Worm (Caenorhabditis elegans) whole organism, mixed stage, embryonic: ENCODE data around the gene eak-7.

ENCODE experiments used
- M03D4.4 ChIP-seq: sonication (generic microtip); optimal IDR thresholded peaks from 2 replicates; lab custom pipeline; 2017; ENCODE audit warnings: mild to moderate bottlenecking, missing genetic modification characterization, missing compliant biosample characterization
- bed-3 ChIP-seq: fragments of 200-800 bp; sonication (Bioruptor generic); optimal IDR thresholded peaks from 3 replicates; lab custom pipeline; 2018; ENCODE audit warnings: mild to moderate bottlenecking, missing genetic modification characterization, moderate library complexity, missing compliant biosample characterization
- blmp-1 ChIP-seq: fragments of 150-350 bp; optimal IDR thresholded peaks from 2 replicates; lab custom pipeline; 2014; ENCODE audit warnings: missing biosample characterization, missing genetic modification characterization
- ceh-39 ChIP-seq: fragments of 150-350 bp; optimal IDR thresholded peaks from 2 replicates; lab custom pipeline; 2014; ENCODE audit warnings: missing biosample characterization, missing genetic modification characterization
- ceh-43 ChIP-seq: fragments of 200-800 bp; sonication (Bioruptor generic); optimal IDR thresholded peaks from 2 replicates; lab custom pipeline; 2018; ENCODE audit warnings: mild to moderate bottlenecking, missing genetic modification characterization, moderate library complexity, missing compliant biosample characterization
- ceh-83 ChIP-seq: fragments of 200-800 bp; sonication (Bioruptor generic); optimal IDR thresholded peaks from 2 replicates; lab custom pipeline; 2018; ENCODE audit warnings: mild to moderate bottlenecking, missing genetic modification characterization, missing compliant biosample characterization
- ces-1 ChIP-seq: fragments of 150-350 bp; optimal IDR thresholded peaks from 2 replicates; lab custom pipeline; 2014; ENCODE audit warnings: missing biosample characterization, missing genetic modification reagents, missing genetic modification characterization
- cnd-1 ChIP-seq: fragments of 200-800 bp; sonication (Bioruptor generic); optimal IDR thresholded peaks from 2 replicates; lab custom pipeline; 2018; ENCODE audit warnings: mild to moderate bottlenecking, missing genetic modification characterization, missing compliant biosample characterization
- drap-1 ChIP-seq: fragments of 200-800 bp; sonication (Bioruptor generic); optimal IDR thresholded peaks from 3 replicates; lab custom pipeline; 2018; ENCODE audit warnings: mild to moderate bottlenecking, missing genetic modification characterization, missing compliant biosample characterization
- elt-3 ChIP-seq: fragments of 150-350 bp; optimal IDR thresholded peaks from 2 replicates; lab custom pipeline; 2014; ENCODE audit warnings: missing biosample characterization, missing genetic modification characterization
- flh-1 ChIP-seq: fragments of 200-800 bp; sonication (Bioruptor generic); optimal IDR thresholded peaks from 2 replicates; lab custom pipeline; 2018; ENCODE audit warnings: mild to moderate bottlenecking, missing genetic modification characterization, moderate library complexity, missing compliant biosample characterization
- ham-2 ChIP-seq: fragments of 200-800 bp; sonication (Bioruptor generic); optimal IDR thresholded peaks from 2 replicates; lab custom pipeline; 2018; ENCODE audit warnings: mild to moderate bottlenecking, missing genetic modification characterization, missing compliant biosample characterization
- hlh-1 ChIP-seq: fragments of 150-350 bp; optimal IDR thresholded peaks from 2 replicates; lab custom pipeline; 2014; ENCODE audit warnings: missing biosample characterization, missing genetic modification reagents, missing genetic modification characterization
- lin-13 ChIP-seq: fragments of 150-350 bp; optimal IDR thresholded peaks from 2 replicates; lab custom pipeline; 2014; ENCODE audit warnings: missing biosample characterization, missing genetic modification characterization
- lin-32 ChIP-seq: fragments of 200-800 bp; sonication (Bioruptor generic); optimal IDR thresholded peaks from 2 replicates; lab custom pipeline; 2018; ENCODE audit warnings: mild to moderate bottlenecking, missing genetic modification characterization, missing compliant biosample characterization
- lsy-2 ChIP-seq: fragments of 150-350 bp; optimal IDR thresholded peaks from 2 replicates; lab custom pipeline; 2014; ENCODE audit warnings: missing biosample characterization, missing genetic modification characterization
- mab-5 ChIP-seq: fragments of 150-350 bp; optimal IDR thresholded peaks from 2 replicates; lab custom pipeline; 2014; ENCODE audit warnings: missing biosample characterization, missing genetic modification characterization
- mep-1 ChIP-seq: fragments of 150-350 bp; optimal IDR thresholded peaks from 2 replicates; lab custom pipeline; 2017; ENCODE audit warnings: missing biosample characterization, missing genetic modification reagents, missing genetic modification characterization, inconsistent platforms
- mls-2 ChIP-seq: sonication (generic microtip); optimal IDR thresholded peaks from 2 replicates; lab custom pipeline; 2016; ENCODE audit warnings: mild to moderate bottlenecking, missing genetic modification characterization, moderate library complexity, missing compliant biosample characterization
- nhr-12 ChIP-seq: fragments of 150-350 bp; optimal IDR thresholded peaks from 2 replicates; lab custom pipeline; 2014; ENCODE audit warnings: missing biosample characterization, missing genetic modification characterization
- nhr-2 ChIP-seq: fragments of 150-350 bp; optimal IDR thresholded peaks from 2 replicates; lab custom pipeline; 2014; ENCODE audit warnings: missing biosample characterization, missing genetic modification characterization
- nhr-237 ChIP-seq: fragments of 150-350 bp; optimal IDR thresholded peaks from 2 replicates; lab custom pipeline; 2014; ENCODE audit warnings: missing biosample characterization, missing genetic modification characterization
- nhr-28 ChIP-seq: fragments of 150-350 bp; optimal IDR thresholded peaks from 2 replicates; lab custom pipeline; 2014; ENCODE audit warnings: missing biosample characterization, missing genetic modification characterization
- nhr-76 ChIP-seq: sonication (generic microtip); optimal IDR thresholded peaks from 2 replicates; lab custom pipeline; 2017; ENCODE audit warnings: missing biosample characterization, missing genetic modification characterization
- pha-4 ChIP-seq: fragments of 150-350 bp; optimal IDR thresholded peaks from 2 replicates; lab custom pipeline; 2018; ENCODE audit warnings: missing biosample characterization, missing genetic modification reagents, missing genetic modification characterization
- sem-2 ChIP-seq: fragments of 200-800 bp; sonication (Bioruptor generic); optimal IDR thresholded peaks from 2 replicates; lab custom pipeline; 2018; ENCODE audit warnings: mild to moderate bottlenecking, missing genetic modification characterization, missing compliant biosample characterization
- snpc-4 ChIP-seq: fragments of 150-350 bp; optimal IDR thresholded peaks from 2 replicates; lab custom pipeline; 2014; ENCODE audit warnings: missing biosample characterization, missing genetic modification characterization
- sptf-1 ChIP-seq: sonication (generic microtip); optimal IDR thresholded peaks from 2 replicates; lab custom pipeline; 2017; ENCODE audit warnings: mild to moderate bottlenecking, missing genetic modification characterization, moderate library complexity, missing compliant biosample characterization
- tbx-8 ChIP-seq: fragments of 200-800 bp; sonication (Bioruptor generic); optimal IDR thresholded peaks from 2 replicates; lab custom pipeline; 2018; ENCODE audit warnings: mild to moderate bottlenecking, missing genetic modification characterization, moderate library complexity, missing compliant biosample characterization
- unc-120 ChIP-seq: sonication (generic microtip); optimal IDR thresholded peaks from 2 replicates; lab custom pipeline; 2017; ENCODE audit warnings: missing genetic modification characterization, missing compliant biosample characterization; ENCODE audit not compliant: poor library complexity, severe bottlenecking
- unc-39 ChIP-seq: fragments of 150-350 bp; optimal IDR thresholded peaks from 2 replicates; lab custom pipeline; 2014; ENCODE audit warnings: missing biosample characterization, missing genetic modification characterization
- unc-62 ChIP-seq: fragments of 150-350 bp; optimal IDR thresholded peaks from 2 replicates; lab custom pipeline; 2014; ENCODE audit warnings: missing biosample characterization, missing genetic modification reagents, missing genetic modification characterization
- zip-8 ChIP-seq: fragments of 150-350 bp; optimal IDR thresholded peaks from 2 replicates; lab custom pipeline; 2014; ENCODE audit warnings: missing biosample characterization, missing genetic modification characterization

Gene eak-7

ce11 chrIV:12545902-12546301, 19.9 kb downstream of the eak-7 start:
- TF ChIP-seq bed-3 (no peak), sptf-1 (no peak), tbx-8 (GFP tag; lab: Kevin White, UChicago) (no peak), nhr-28 (tag; lab: Kevin White, UChicago) (no peak), unc-62 (GFP tag; lab: Kevin White, UChicago) (no peak), blmp-1 (tag; lab: Kevin White, UChicago) (no peak), unc-120 (tag; lab: Kevin White, UChicago) (no peak), nhr-12 (tag; lab: Kevin White, UChicago) (no peak), mls-2 (tag; lab: Kevin White, UChicago) (peak; percentile 46), lsy-2 (no peak), lin-13 (tag; lab: Kevin White, UChicago) (no peak), M03D4.4 (tag; lab: Kevin White, UChicago) (no peak), snpc-4 (tag; lab: Kevin White, UChicago) (no peak), elt-3 (tag; lab: Kevin White, UChicago) (no peak), ceh-43 (GFP tag; lab: Kevin White, UChicago) (peak; percentile 47), ham-2 (GFP tag; lab: Kevin White, UChicago) (no peak), nhr-2 (tag; lab: Kevin White, UChicago) (no peak), sem-2 (GFP tag; lab: Kevin White, UChicago) (no peak), nhr-237 (tag; lab: Kevin White, UChicago) (no peak), ces-1 (GFP tag; lab: Kevin White, UChicago) (no peak), cnd-1 (tag; lab: Kevin White, UChicago) (peak; percentile 58), zip-8 (tag; lab: Kevin White, UChicago) (peak; percentile 97), ceh-39 (no peak), flh-1 (no peak), drap-1 (GFP tag; lab: Kevin White, UChicago) (no peak), ceh-83 (GFP tag; lab: Kevin White, UChicago) (peak; percentile 44), hlh-1 (no peak), lin-32 (GFP tag; lab: Kevin White, UChicago) (no peak), mab-5 (tag; lab: Kevin White, UChicago) (no peak), mep-1 (tag; lab: Kevin White, UChicago) (no peak), nhr-76 (no peak)

DNA sequence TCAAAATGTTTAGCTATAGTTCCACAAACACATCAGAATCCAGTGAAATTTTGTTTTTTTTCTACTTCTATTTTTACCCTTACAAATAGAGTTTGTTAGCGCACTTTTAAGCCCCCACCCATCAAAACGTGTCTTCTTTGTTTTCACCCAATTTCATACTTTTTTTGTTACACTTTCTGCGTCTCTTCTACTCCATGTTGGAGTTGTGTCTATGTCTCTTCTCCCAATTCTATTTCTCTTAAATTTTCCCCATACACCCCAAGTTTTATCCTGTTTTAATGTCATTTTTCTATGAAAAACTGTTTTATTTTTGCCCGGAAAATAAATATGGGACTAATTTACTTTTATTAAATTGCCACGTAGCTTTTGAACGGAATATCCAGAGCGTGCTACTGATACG, 20.4 kb downstream of the eak-7 start:
- TF ChIP-seq mab-5 (tag; lab: Kevin White, UChicago) (no peak), ces-1 (GFP tag; lab: Kevin White, UChicago) (peak; percentile 57)

DNA sequence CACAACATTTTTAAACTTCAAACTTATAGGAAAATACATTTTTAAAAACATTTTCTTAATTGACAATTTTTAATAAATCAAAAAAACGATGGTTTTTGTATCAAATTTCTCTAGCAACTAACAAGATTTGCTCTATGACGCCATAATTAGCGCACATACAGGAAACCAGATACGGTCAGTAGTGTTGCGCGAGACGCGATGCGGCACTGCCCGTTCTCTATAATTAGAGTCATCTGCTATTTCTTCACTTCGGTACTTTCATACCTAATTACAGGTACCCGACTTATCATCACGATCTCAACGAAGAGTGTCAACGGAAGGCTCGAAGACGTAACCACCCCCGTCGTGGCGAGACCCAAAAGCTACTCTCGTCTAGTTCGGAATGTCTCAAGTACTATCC, 21.2 kb downstream of the eak-7 start:
- TF ChIP-seq nhr-2 (tag; lab: Kevin White, UChicago) (peak; percentile 66), zip-8 (tag; lab: Kevin White, UChicago) (peak; percentile 30), ceh-43 (GFP tag; lab: Kevin White, UChicago) (peak; percentile 39), pha-4 (tag; lab: Kevin White, UChicago) (no peak)

DNA sequence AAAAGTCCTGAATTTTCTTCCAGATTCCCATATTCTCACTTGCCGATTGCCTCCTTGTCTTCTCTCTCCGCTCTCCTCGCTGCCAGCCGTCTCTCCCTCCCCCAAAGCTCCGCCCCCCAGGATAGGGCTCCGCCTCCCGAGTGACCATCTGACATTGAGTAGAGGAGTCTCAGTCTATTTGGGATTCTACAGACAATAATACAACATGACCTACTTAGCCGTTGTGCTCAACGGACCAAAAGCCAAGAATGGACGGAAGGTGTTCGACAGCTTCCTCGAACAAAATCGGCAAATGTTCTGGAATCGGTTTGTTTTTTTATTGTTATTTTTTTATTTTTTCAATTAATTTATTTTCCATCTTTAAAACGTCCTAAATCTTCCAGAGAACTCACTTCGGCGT, 23.8 kb downstream of the eak-7 start, which contains the start of gene ham-1:
TSS of gene ham-1 (plus strand) at position 173 of the 400 bp plus-strand sequence.
- TF ChIP-seq lsy-2 (no peak), unc-39 (tag; lab: Kevin White, UChicago) (no peak), zip-8 (tag; lab: Kevin White, UChicago) (no peak), elt-3 (tag; lab: Kevin White, UChicago) (no peak), flh-1 (no peak), sem-2 (GFP tag; lab: Kevin White, UChicago) (no peak), mab-5 (tag; lab: Kevin White, UChicago) (no peak), blmp-1 (tag; lab: Kevin White, UChicago) (no peak), tbx-8 (GFP tag; lab: Kevin White, UChicago) (no peak), nhr-76 (no peak), drap-1 (GFP tag; lab: Kevin White, UChicago) (no peak), ces-1 (GFP tag; lab: Kevin White, UChicago) (no peak), bed-3 (no peak), lin-13 (tag; lab: Kevin White, UChicago) (no peak), mep-1 (tag; lab: Kevin White, UChicago) (no peak), nhr-12 (tag; lab: Kevin White, UChicago) (no peak)
